Fruit fly (Drosophila melanogaster): Measurements from ENCODE around the gene tomboy20.

The tomboy20 gene

dm6 chr3R:10699020-10699951 is 36.5 kb downstream of the tomboy20 start:
- TF ChIP-seq CG8478 (optimal IDR thresholded peaks at IDR 0.05): no peak
- no peak for TF ChIP-seq pan (optimal IDR thresholded peaks at IDR 0.05)
- TF ChIP-seq EcR (GFP tag; optimal IDR thresholded peaks at IDR 0.05): no peak
- no peak for TF ChIP-seq usp (GFP tag; optimal IDR thresholded peaks at IDR 0.05)
- no peak for TF ChIP-seq psq (optimal IDR thresholded peaks at IDR 0.05)
- no peak for TF ChIP-seq Dll (optimal IDR thresholded peaks at IDR 0.05)

- TF ChIP-seq pan (optimal IDR thresholded peaks at IDR 0.05): no peak
- no peak for TF ChIP-seq Dll (optimal IDR thresholded peaks at IDR 0.05)
- no peak for TF ChIP-seq usp (GFP tag; optimal IDR thresholded peaks at IDR 0.05)
- no peak for TF ChIP-seq psq (optimal IDR thresholded peaks at IDR 0.05)
- TF ChIP-seq EcR (GFP tag; optimal IDR thresholded peaks at IDR 0.05): no peak
- TF ChIP-seq CG8478 (optimal IDR thresholded peaks at IDR 0.05): no peak
Measured at dm6 chr3R:10696371-10696777, 39.4 kb downstream of the tomboy20 start, which contains the start of the genes pug, CG14683 and CG46459. Gene pug (plus strand): TSS chr3R:10696534. Gene CG14683 (plus strand): TSS chr3R:10696647. Gene CG46459 (plus strand): TSS chr3R:10696647.

DNA sequence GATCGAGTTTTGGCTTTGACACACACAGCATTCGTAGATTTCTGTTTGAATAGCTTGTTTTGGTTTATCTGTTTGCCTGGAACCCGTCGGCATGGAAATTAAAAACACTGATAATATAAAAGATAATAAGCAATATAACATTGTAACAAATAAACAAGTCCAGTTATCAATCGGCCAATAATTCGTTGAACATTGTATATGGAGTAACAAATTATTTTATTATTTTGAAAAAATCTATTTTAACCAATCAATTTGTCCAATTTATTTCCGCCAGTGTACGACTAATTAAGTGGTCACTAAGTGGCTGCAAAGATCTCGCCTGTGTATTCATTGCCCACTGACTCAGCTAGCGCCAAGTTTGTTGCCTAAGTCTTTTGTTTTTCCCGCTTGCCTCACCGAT is 46.9 kb downstream of the tomboy20 start:
- TF ChIP-seq Dll (optimal IDR thresholded peaks at IDR 0.05): no peak

DNA sequence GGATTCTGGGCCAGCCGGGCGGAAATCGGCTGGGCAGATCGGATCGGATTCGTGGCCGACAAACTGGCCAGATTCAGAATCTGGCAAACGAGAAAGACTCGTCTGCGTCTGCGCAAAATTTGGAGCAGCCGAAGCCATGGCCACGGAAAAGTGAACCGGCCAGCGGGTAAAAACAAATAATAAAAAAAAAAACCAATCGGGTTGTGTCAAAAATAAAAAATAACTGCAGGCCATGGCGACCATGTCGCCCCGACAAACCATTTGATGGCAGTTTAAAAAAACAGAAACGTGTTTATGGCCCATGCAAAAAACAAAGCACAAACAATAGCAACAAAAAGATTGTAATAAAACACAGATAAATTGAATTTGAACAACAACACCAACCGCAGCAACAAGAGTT is 47.6 kb downstream of the tomboy20 start:
- no peak for TF ChIP-seq usp (GFP tag; optimal IDR thresholded peaks at IDR 0.05)
- TF ChIP-seq CG8478 (optimal IDR thresholded peaks at IDR 0.05): no peak
- TF ChIP-seq psq (optimal IDR thresholded peaks at IDR 0.05): no peak
- TF ChIP-seq Dll (optimal IDR thresholded peaks at IDR 0.05): no peak
- no peak for TF ChIP-seq EcR (GFP tag; optimal IDR thresholded peaks at IDR 0.05)
- TF ChIP-seq pan (optimal IDR thresholded peaks at IDR 0.05): no peak

DNA sequence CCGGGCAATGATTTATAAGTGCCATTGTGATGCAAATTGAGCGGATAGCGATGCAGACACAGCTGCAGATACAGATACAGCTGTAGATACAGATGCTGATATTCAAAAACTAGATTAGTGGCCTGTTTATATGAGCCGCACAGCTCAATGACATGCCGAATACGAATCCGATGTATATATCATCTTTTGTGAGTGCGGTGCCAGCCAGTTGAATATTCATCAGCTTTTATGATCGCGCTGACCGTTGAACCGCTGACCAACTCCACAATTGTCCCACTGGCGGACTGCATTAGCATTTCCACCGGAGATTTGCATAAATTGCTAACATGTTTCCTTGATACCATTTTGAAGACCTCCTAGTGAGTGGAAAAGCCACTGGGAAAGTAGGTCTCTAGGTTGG is 48.4 kb downstream of the tomboy20 start:
- TF ChIP-seq EcR (GFP tag; optimal IDR thresholded peaks at IDR 0.05) (no peak), Dll (optimal IDR thresholded peaks at IDR 0.05) (no peak), psq (optimal IDR thresholded peaks at IDR 0.05) (no peak), usp (GFP tag; optimal IDR thresholded peaks at IDR 0.05) (no peak), pan (optimal IDR thresholded peaks at IDR 0.05) (no peak), CG8478 (optimal IDR thresholded peaks at IDR 0.05) (no peak)

- TF ChIP-seq CG8478 (optimal IDR thresholded peaks at IDR 0.05) (no peak), EcR (GFP tag; optimal IDR thresholded peaks at IDR 0.05) (no peak), pan (optimal IDR thresholded peaks at IDR 0.05) (no peak), Dll (optimal IDR thresholded peaks at IDR 0.05) (no peak), usp (GFP tag; optimal IDR thresholded peaks at IDR 0.05) (no peak), psq (optimal IDR thresholded peaks at IDR 0.05) (no peak)
Measured at dm6 chr3R:10686307-10687094, 49.3 kb downstream of the tomboy20 start, which contains the start of gene Skel. Gene Skel (plus strand): TSS chr3R:10686943.
